Worm (Caenorhabditis elegans) whole organism, L2 larva: ENCODE data around the gene F28H6.6.

Experiments
- ZK546.5 ChIP-seq: sonication (generic microtip); optimal IDR thresholded peaks from 2 replicates; lab custom pipeline; 2017; ENCODE audit warnings: missing biosample characterization, missing genetic modification characterization
- dmd-4 ChIP-seq: sonication (generic microtip); optimal IDR thresholded peaks from 2 replicates; lab custom pipeline; 2017; ENCODE audit warnings: missing biosample characterization, missing genetic modification characterization
- fos-1 ChIP-seq: fragments of 150-350 bp; optimal IDR thresholded peaks from 2 replicates; lab custom pipeline; 2014; ENCODE audit warnings: missing biosample characterization, missing genetic modification characterization

ce11 chrX:14098618-14099118 is 27.0 kb downstream of the F28H6.6 start, which contains the start of gene F16B12.4:
- TF ChIP-seq ZK546.5 (tag; lab: Kevin White, UChicago) (no peak), dmd-4 (tag; lab: Kevin White, UChicago) (no peak), fos-1 (tag; lab: Kevin White, UChicago) (no peak)
